Worm (Caenorhabditis elegans): ENCODE measurements around the gene srlf-31.

DNA sequence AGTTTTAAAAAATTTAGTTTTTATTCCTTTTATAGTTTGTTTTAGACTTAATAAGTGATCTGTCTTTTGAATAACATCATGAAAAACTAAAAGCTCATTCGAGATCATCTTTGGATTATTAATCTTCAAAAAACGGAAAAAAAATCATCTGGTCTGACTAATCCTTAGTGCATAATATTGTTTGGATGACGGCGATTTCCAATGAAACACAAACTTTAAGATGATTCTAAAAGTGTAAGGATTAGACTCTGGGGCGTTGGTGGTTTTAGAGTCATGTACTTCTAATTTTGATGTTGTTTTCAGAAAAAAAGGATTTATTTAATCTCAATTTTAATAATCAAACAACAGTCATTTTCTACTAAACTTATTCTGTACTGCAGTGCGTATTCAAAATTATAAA is 29.6 kb downstream of the srlf-31 start:
- no peak for TF ChIP-seq nhr-12 (tag; optimal IDR thresholded peaks at IDR 0.05)
- TF ChIP-seq eor-1 (tag; optimal IDR thresholded peaks at IDR 0.05) = no peak
- no peak for TF ChIP-seq jun-1 (tag; optimal IDR thresholded peaks at IDR 0.05)
- TF ChIP-seq ama-1 (optimal IDR thresholded peaks at IDR 0.05) = no peak
- no peak for TF ChIP-seq zag-1 (tag; optimal IDR thresholded peaks at IDR 0.05)
- TF ChIP-seq elt-2 (tag; optimal IDR thresholded peaks at IDR 0.05) = no peak
- no peak for TF ChIP-seq daf-12 (tag; optimal IDR thresholded peaks at IDR 0.05)
- no peak for TF ChIP-seq ztf-4 (tag; optimal IDR thresholded peaks at IDR 0.05)
- no peak for TF ChIP-seq mdl-1 (tag; optimal IDR thresholded peaks at IDR 0.05)
- no peak for TF ChIP-seq pqm-1 (tag; optimal IDR thresholded peaks at IDR 0.05)
- no peak for TF ChIP-seq fos-1 (tag; optimal IDR thresholded peaks at IDR 0.05)
- no peak for TF ChIP-seq nhr-25 (tag; optimal IDR thresholded peaks at IDR 0.05)
- TF ChIP-seq ceh-28 (tag; optimal IDR thresholded peaks at IDR 0.05) = no peak
- TF ChIP-seq lin-15B (tag; optimal IDR thresholded peaks at IDR 0.05) = no peak
